Worm (Caenorhabditis elegans) whole organism, L1 larva: ENCODE data around the gene glb-20.

Experiments
- C04F5.9 ChIP-seq: sonication (generic microtip); optimal IDR thresholded peaks from 2 replicates; lab custom pipeline; 2016; ENCODE audit warnings: missing genetic modification characterization, missing compliant biosample characterization
- Y116A8C.19 ChIP-seq: sonication (generic microtip); optimal IDR thresholded peaks from 2 replicates; lab custom pipeline; 2016; ENCODE audit warnings: missing compliant biosample characterization, missing genetic modification characterization, borderline replicate concordance
- ama-1 ChIP-seq: fragments of 150-350 bp; optimal IDR thresholded peaks from 2 replicates; lab custom pipeline; 2014
- blmp-1 ChIP-seq: fragments of 150-350 bp; optimal IDR thresholded peaks from 2 replicates; lab custom pipeline; 2014; ENCODE audit warnings: missing biosample characterization, missing genetic modification characterization
- ceh-90 ChIP-seq: sonication (generic microtip); optimal IDR thresholded peaks from 2 replicates; lab custom pipeline; 2016; ENCODE audit warnings: missing genetic modification characterization, missing compliant biosample characterization
- ces-1 ChIP-seq: fragments of 150-350 bp; optimal IDR thresholded peaks from 2 replicates; lab custom pipeline; 2014; ENCODE audit warnings: missing biosample characterization, missing genetic modification reagents, missing genetic modification characterization
- dpl-1 ChIP-seq, 3 experiments: fragments of 150-350 bp in 2 of 3; sonication (generic microtip) in 1 of 3; optimal IDR thresholded peaks; 2 replicates each; lab custom pipeline; 2014 to 2017; ENCODE audit warnings: missing biosample characterization in 3 of 3, missing genetic modification characterization in 3 of 3, missing genetic modification reagents in 3 of 3
- dsc-1 ChIP-seq: sonication (generic microtip); optimal IDR thresholded peaks from 2 replicates; lab custom pipeline; 2016; ENCODE audit warnings: mild to moderate bottlenecking, missing genetic modification characterization, missing compliant biosample characterization
- efl-1 ChIP-seq, 4 experiments: fragments of 150-350 bp; optimal IDR thresholded peaks in 3 of 4; peaks in 1 of 4; 1 replicate in 1 of 4; 2 replicates in 3 of 4; lab custom pipeline; 2014; ENCODE audit warnings: missing biosample characterization in 2 of 4, missing genetic modification characterization in 2 of 4, missing genetic modification reagents in 2 of 4
- efl-3 ChIP-seq: fragments of 200-800 bp; sonication (Bioruptor generic); optimal IDR thresholded peaks from 2 replicates; lab custom pipeline; 2018; ENCODE audit warnings: mild to moderate bottlenecking, missing genetic modification characterization, missing compliant biosample characterization
- egl-13 ChIP-seq: sonication (generic microtip); optimal IDR thresholded peaks from 2 replicates; lab custom pipeline; 2016; ENCODE audit warnings: missing genotype, missing genetic modification reagents, missing genetic modification characterization, missing compliant biosample characterization
- egl-27 ChIP-seq, 2 experiments: fragments of 150-350 bp in 1 of 2; sonication (generic microtip); optimal IDR thresholded peaks; 3 replicates each; lab custom pipeline; 2017 to 2018; ENCODE audit warnings: missing biosample characterization in 2 of 2, missing genetic modification characterization in 2 of 2, missing genetic modification reagents in 2 of 2
- elt-2 ChIP-seq: sonication (generic microtip); optimal IDR thresholded peaks from 2 replicates; lab custom pipeline; 2016; ENCODE audit warnings: missing genetic modification characterization, mild to moderate bottlenecking, inconsistent platforms, missing compliant biosample characterization, missing genetic modification reagents
- ets-5 ChIP-seq: fragments of 200-800 bp; sonication (Bioruptor generic); IDR thresholded peaks from 2 replicates; pipeline ENCODE4 v1.3.6; 2022; ENCODE audit warnings: missing genetic modification characterization, missing compliant biosample characterization
- fkh-10 ChIP-seq: sonication (generic microtip); optimal IDR thresholded peaks from 2 replicates; lab custom pipeline; 2017; ENCODE audit warnings: missing biosample characterization, missing genetic modification reagents, missing genetic modification characterization
- fkh-4 ChIP-seq: sonication (generic microtip); optimal IDR thresholded peaks from 2 replicates; lab custom pipeline; 2016; ENCODE audit warnings: missing compliant biosample characterization, missing genetic modification characterization, borderline replicate concordance
- fkh-8 ChIP-seq: sonication (generic microtip); optimal IDR thresholded peaks from 2 replicates; lab custom pipeline; 2016; ENCODE audit warnings: mild to moderate bottlenecking, missing genetic modification characterization, missing compliant biosample characterization
- grh-1 ChIP-seq: fragments of 200-800 bp; sonication (Bioruptor generic); IDR thresholded peaks from 2 replicates; pipeline ENCODE4 v1.3.6; 2022; ENCODE audit warnings: missing genetic modification reagents, missing genetic modification characterization, missing compliant biosample characterization
- hlh-17 ChIP-seq: fragments of 200-800 bp; sonication (Bioruptor generic); optimal IDR thresholded peaks from 2 replicates; lab custom pipeline; 2018; ENCODE audit warnings: missing genetic modification characterization, mild to moderate bottlenecking, missing compliant biosample characterization, moderate library complexity, borderline replicate concordance
- hpl-2 ChIP-seq: fragments of 150-350 bp; optimal IDR thresholded peaks from 2 replicates; lab custom pipeline; 2014; ENCODE audit warnings: missing biosample characterization, missing genetic modification reagents, missing genetic modification characterization
- isw-1 ChIP-seq: fragments of 200-800 bp; sonication (Bioruptor generic); IDR thresholded peaks from 2 replicates; pipeline ENCODE4 v1.3.6; 2022; ENCODE audit warnings: missing genetic modification characterization, missing compliant biosample characterization
- lin-14 ChIP-seq: fragments of 200-800 bp; sonication (Bioruptor generic); optimal IDR thresholded peaks from 2 replicates; lab custom pipeline; 2018; ENCODE audit warnings: mild to moderate bottlenecking, missing genetic modification characterization, moderate library complexity, missing compliant biosample characterization
- lin-15B ChIP-seq: fragments of 150-350 bp; sonication (generic microtip); optimal IDR thresholded peaks from 3 replicates; lab custom pipeline; 2014; ENCODE audit warnings: missing biosample characterization, missing genetic modification characterization
- lin-35 ChIP-seq, 2 experiments: fragments of 150-350 bp; optimal IDR thresholded peaks; 2 replicates each; lab custom pipeline; 2014; ENCODE audit warnings: missing biosample characterization in 2 of 2, missing genetic modification characterization in 2 of 2, missing genetic modification reagents in 2 of 2
- lsy-2 ChIP-seq, 2 experiments: fragments of 150-350 bp; optimal IDR thresholded peaks; 2 replicates each; lab custom pipeline; 2014; ENCODE audit warnings: missing biosample characterization in 2 of 2, missing genetic modification characterization in 2 of 2
- mab-9 ChIP-seq: fragments of 200-800 bp; sonication (Bioruptor generic); IDR thresholded peaks from 2 replicates; pipeline ENCODE4 v1.3.6; 2022; ENCODE audit warnings: missing genetic modification reagents, missing genetic modification characterization, missing compliant biosample characterization
- nhr-11 ChIP-seq: fragments of 150-350 bp; optimal IDR thresholded peaks from 2 replicates; lab custom pipeline; 2014; ENCODE audit warnings: missing biosample characterization, missing genetic modification characterization
- nhr-19 ChIP-seq: fragments of 200-800 bp; sonication (Bioruptor generic); conservative IDR thresholded peaks from 2 replicates; pipeline ENCODE4 v1.3.6; 2022; ENCODE audit warnings: missing genetic modification characterization, missing compliant biosample characterization
- nhr-20 ChIP-seq: sonication (generic microtip); optimal IDR thresholded peaks from 2 replicates; lab custom pipeline; 2016; ENCODE audit warnings: mild to moderate bottlenecking, missing genetic modification characterization, missing compliant biosample characterization
- nhr-237 ChIP-seq: fragments of 150-350 bp; optimal IDR thresholded peaks from 2 replicates; lab custom pipeline; 2014; ENCODE audit warnings: missing biosample characterization, missing genetic modification characterization
- nhr-28 ChIP-seq: fragments of 150-350 bp; optimal IDR thresholded peaks from 2 replicates; lab custom pipeline; 2014; ENCODE audit warnings: missing biosample characterization, missing genetic modification characterization
- nhr-76 ChIP-seq: sonication (generic microtip); optimal IDR thresholded peaks from 2 replicates; lab custom pipeline; 2017; ENCODE audit warnings: missing biosample characterization, missing genetic modification characterization
- nhr-77 ChIP-seq: fragments of 150-350 bp; optimal IDR thresholded peaks from 2 replicates; lab custom pipeline; 2014; ENCODE audit warnings: missing biosample characterization, missing genetic modification characterization
- nhr-85 ChIP-seq: sonication (generic microtip); peaks from one replicate; lab custom pipeline; 2016; ENCODE audit warnings: missing genetic modification characterization, inconsistent platforms, missing compliant biosample characterization
- pag-3 ChIP-seq: sonication (generic microtip); optimal IDR thresholded peaks from 2 replicates; lab custom pipeline; 2017; ENCODE audit warnings: missing genetic modification characterization, mild to moderate bottlenecking, missing compliant biosample characterization, antibody characterized with exemption, borderline replicate concordance; ENCODE audit not compliant: insufficient read depth
- pax-3 ChIP-seq: fragments of 200-800 bp; sonication (Bioruptor generic); optimal IDR thresholded peaks from 2 replicates; lab custom pipeline; 2018; ENCODE audit warnings: mild to moderate bottlenecking, missing genetic modification characterization, moderate library complexity, missing compliant biosample characterization
- pqm-1 ChIP-seq: sonication (generic microtip); optimal IDR thresholded peaks from 3 replicates; lab custom pipeline; 2017; ENCODE audit warnings: missing biosample characterization, missing genetic modification characterization
- rnt-1 ChIP-seq: sonication (generic microtip); optimal IDR thresholded peaks from 2 replicates; lab custom pipeline; 2016; ENCODE audit warnings: mild to moderate bottlenecking, missing genetic modification characterization, moderate library complexity, missing compliant biosample characterization
- snpc-4 ChIP-seq: fragments of 150-350 bp; optimal IDR thresholded peaks from 2 replicates; lab custom pipeline; 2014; ENCODE audit warnings: missing biosample characterization, missing genetic modification characterization
- snu-23 ChIP-seq: sonication (generic microtip); optimal IDR thresholded peaks from 2 replicates; lab custom pipeline; 2016; ENCODE audit warnings: missing genetic modification characterization, missing compliant biosample characterization
- sox-4 ChIP-seq: sonication (generic microtip); optimal IDR thresholded peaks from 2 replicates; lab custom pipeline; 2016; ENCODE audit warnings: missing genetic modification characterization, missing compliant biosample characterization
- sptf-1 ChIP-seq: fragments of 150-350 bp; optimal IDR thresholded peaks from 2 replicates; lab custom pipeline; 2014; ENCODE audit warnings: missing biosample characterization, missing genetic modification characterization
- sup-37 ChIP-seq: fragments of 200-800 bp; sonication (Bioruptor generic); optimal IDR thresholded peaks from 2 replicates; lab custom pipeline; 2018; ENCODE audit warnings: mild to moderate bottlenecking, missing genetic modification characterization, missing compliant biosample characterization
- tbx-2 ChIP-seq: sonication (generic microtip); optimal IDR thresholded peaks from 2 replicates; lab custom pipeline; 2016; ENCODE audit warnings: missing genetic modification characterization, missing compliant biosample characterization
- tlp-1 ChIP-seq: fragments of 150-350 bp; optimal IDR thresholded peaks from 2 replicates; lab custom pipeline; 2014; ENCODE audit warnings: missing biosample characterization, missing genetic modification characterization
- unc-130 ChIP-seq: fragments of 150-350 bp; optimal IDR thresholded peaks from 2 replicates; lab custom pipeline; 2017; ENCODE audit warnings: missing biosample characterization, missing genetic modification characterization, inconsistent platforms
- unc-86 ChIP-seq: sonication (generic microtip); optimal IDR thresholded peaks from 2 replicates; lab custom pipeline; 2016; ENCODE audit warnings: missing genetic modification characterization, missing compliant biosample characterization
- xbp-1 ChIP-seq: sonication (generic microtip); optimal IDR thresholded peaks from 2 replicates; lab custom pipeline; 2016; ENCODE audit warnings: missing genetic modification characterization, missing compliant biosample characterization
- zag-1 ChIP-seq: fragments of 150-350 bp; optimal IDR thresholded peaks from 2 replicates; lab custom pipeline; 2014; ENCODE audit warnings: missing biosample characterization, missing genetic modification characterization
- zip-4 ChIP-seq: fragments of 200-800 bp; sonication (Bioruptor generic); optimal IDR thresholded peaks from 2 replicates; lab custom pipeline; 2018; ENCODE audit warnings: mild to moderate bottlenecking, missing genetic modification characterization, moderate library complexity, missing compliant biosample characterization
- ztf-11 ChIP-seq, 2 experiments: sonication (generic microtip); optimal IDR thresholded peaks; 2 replicates each; lab custom pipeline; 2016 to 2017; ENCODE audit warnings: missing genetic modification characterization in 2 of 2, missing biosample characterization in 1 of 2, missing compliant biosample characterization in 1 of 2

The glb-20 gene

DNA sequence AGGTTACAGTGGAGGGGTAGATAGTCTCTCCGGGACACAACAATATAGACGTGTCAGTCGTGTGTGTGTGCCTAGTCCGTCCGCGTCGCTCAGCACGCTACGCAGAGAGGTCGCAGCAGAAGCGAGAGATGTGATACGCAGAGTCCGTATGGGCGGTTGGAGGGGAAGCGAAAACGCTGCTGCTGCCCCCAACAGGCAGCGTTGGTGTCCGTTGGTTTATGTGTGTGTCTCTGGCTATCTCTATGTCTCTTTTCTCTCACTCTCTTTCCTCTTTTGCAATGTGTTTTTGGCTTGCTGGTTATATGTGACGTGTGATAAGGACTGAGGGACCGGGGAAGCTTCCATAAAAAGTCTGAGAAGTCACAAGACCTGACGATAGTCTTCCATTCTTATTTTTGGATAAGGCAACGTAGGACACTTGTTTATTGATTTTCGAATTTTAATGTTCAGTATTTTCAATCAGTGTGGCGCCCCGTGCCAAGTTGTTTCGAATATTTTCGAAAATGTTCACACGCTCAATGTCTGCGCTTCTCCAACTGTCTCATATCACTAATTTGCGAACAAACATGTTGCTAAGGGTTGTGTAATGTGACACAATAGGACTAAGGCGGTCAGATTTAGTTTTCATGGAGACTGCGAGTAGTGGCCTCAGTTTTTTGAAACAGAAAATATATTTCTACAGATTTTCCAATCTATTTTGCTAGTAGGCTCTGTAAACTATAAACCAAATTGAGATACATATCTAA lies 28.4 kb downstream of the glb-20 start, which contains the start of gene pab-2:
pab-2 (minus strand) TSS at position 69 of the 746 bp plus-strand sequence.
- TF ChIP-seq efl-1 (optimal IDR thresholded peaks at IDR 0.05; lab: Kevin White, UChicago), result peak; percentile 36 to 48
- TF ChIP-seq efl-1 (GFP tag; optimal IDR thresholded peaks at IDR 0.05 in 1 of 2; lab: Kevin White, UChicago), result peak in 1 of 2 experiments; percentile 90
- TF ChIP-seq grh-1, result peak; percentile 43; the same call in 1 of the 2 replicates
- TF ChIP-seq sptf-1 (tag; lab: Kevin White, UChicago), result no peak
- peak; percentile 28 for TF ChIP-seq pax-3 (tag; lab: Kevin White, UChicago)
- no peak for TF ChIP-seq Y116A8C.19
- TF ChIP-seq nhr-76, result no peak
- peak; percentile 94 for TF ChIP-seq lin-14 (GFP tag; lab: Kevin White, UChicago)
- TF ChIP-seq zip-4 (GFP tag; lab: Kevin White, UChicago), result no peak
- TF ChIP-seq ets-5 (GFP tag; lab: Robert Waterston, UW), result no peak
- TF ChIP-seq nhr-11 (tag; lab: Kevin White, UChicago), result no peak
- no peak for TF ChIP-seq hpl-2 (GFP tag; lab: Kevin White, UChicago)
- TF ChIP-seq fkh-4 (tag; lab: Kevin White, UChicago), result no peak
- TF ChIP-seq blmp-1 (tag; lab: Kevin White, UChicago), result peak; percentile 67
- no peak for TF ChIP-seq pag-3
- peak; percentile 70 for TF ChIP-seq nhr-19
- no peak for TF ChIP-seq lin-15B (tag; lab: Kevin White, UChicago)
- peak in 1 of 2 experiments; percentile 17 for TF ChIP-seq egl-27 (tag; optimal IDR thresholded peaks at IDR 0.05; lab: Kevin White, UChicago)
- no peak for TF ChIP-seq ces-1 (GFP tag; lab: Kevin White, UChicago)
- no peak for TF ChIP-seq nhr-237 (tag; lab: Kevin White, UChicago)
- peak; percentile 88 for TF ChIP-seq elt-2
- no peak for TF ChIP-seq ama-1
- TF ChIP-seq C04F5.9, result no peak
- TF ChIP-seq unc-86 (tag; lab: Kevin White, UChicago), result peak; percentile 60
- TF ChIP-seq dsc-1, result peak; percentile 21
- TF ChIP-seq lsy-2 (tag; optimal IDR thresholded peaks at IDR 0.05; lab: Kevin White, UChicago), result peak; percentile 29 to 59
- no peak for TF ChIP-seq pqm-1 (tag; lab: Kevin White, UChicago)
- peak; percentile 87 for TF ChIP-seq snu-23 (GFP tag; lab: Kevin White, UChicago)
- TF ChIP-seq egl-13, result peak; percentile 54
- TF ChIP-seq nhr-20 (tag; lab: Kevin White, UChicago), result peak; percentile 90
- TF ChIP-seq sup-37 (GFP tag; lab: Kevin White, UChicago), result no peak
- TF ChIP-seq ceh-90 (tag; lab: Kevin White, UChicago), result no peak
- no peak for TF ChIP-seq tlp-1
- TF ChIP-seq rnt-1, result peak; percentile 80
- TF ChIP-seq unc-130, result peak; percentile 64
- TF ChIP-seq zag-1 (tag; lab: Kevin White, UChicago), result no peak
- no peak for TF ChIP-seq nhr-28 (tag; lab: Kevin White, UChicago)
- TF ChIP-seq dpl-1 (GFP tag; optimal IDR thresholded peaks at IDR 0.05; lab: Kevin White, UChicago), result peak in 1 of 3 experiments; percentile 12
- TF ChIP-seq sox-4 (tag; lab: Kevin White, UChicago), result peak; percentile 11
- TF ChIP-seq lin-35 (GFP tag; optimal IDR thresholded peaks at IDR 0.05; lab: Kevin White, UChicago), result peak; percentile 48 to 61
- peak; percentile 72 for TF ChIP-seq nhr-77
- TF ChIP-seq hlh-17, result no peak
- TF ChIP-seq fkh-10, result no peak
- TF ChIP-seq efl-3 (GFP tag; lab: Kevin White, UChicago), result no peak
- peak; percentile 71 for TF ChIP-seq tbx-2 (tag; lab: Kevin White, UChicago)
- TF ChIP-seq xbp-1, result peak; percentile 99
- TF ChIP-seq nhr-85 (tag; lab: Kevin White, UChicago), result peak; percentile 94
- TF ChIP-seq snpc-4 (tag; lab: Kevin White, UChicago), result no peak
- 0 out of 2 replicates have a peak, but pooled peaks have one; percentile 35 for TF ChIP-seq mab-9
- TF ChIP-seq ztf-11 (tag; optimal IDR thresholded peaks at IDR 0.05; lab: Kevin White, UChicago), result peak in 1 of 2 experiments; percentile 22
- TF ChIP-seq fkh-8 (tag; lab: Kevin White, UChicago), result peak; percentile 74
- TF ChIP-seq isw-1 (GFP tag; lab: Robert Waterston, UW), result peak; percentile 9; the same call in 1 of the 2 replicates
